Fruit fly (Drosophila melanogaster): ENCODE results near the gene vkg.

vkg gene

dm6 chr2L:4968767-4969166 lies 59.2 kb downstream of the vkg start, which contains the start of the genes Scox and Polr1C:
TSS of gene Scox (minus strand) at chr2L:4968935.
TSS of gene Polr1C (plus strand) at chr2L:4969004.
- no peak for TF ChIP-seq CG17801 (GFP tag; optimal IDR thresholded peaks at IDR 0.05; ENCODE audit: partially characterized antibody)

dm6 chr2L:4967511-4967910 lies 60.5 kb downstream of the vkg start, which contains the start of gene eIF3i:
TSS of gene eIF3i (minus strand) at chr2L:4967775.
- no peak for TF ChIP-seq CG17801 (GFP tag; optimal IDR thresholded peaks at IDR 0.05; ENCODE audit: partially characterized antibody)

dm6 chr2L:4965923-4966322 lies 62.1 kb downstream of the vkg start:
- no peak for TF ChIP-seq CG17801 (GFP tag; optimal IDR thresholded peaks at IDR 0.05; ENCODE audit: partially characterized antibody)

DNA sequence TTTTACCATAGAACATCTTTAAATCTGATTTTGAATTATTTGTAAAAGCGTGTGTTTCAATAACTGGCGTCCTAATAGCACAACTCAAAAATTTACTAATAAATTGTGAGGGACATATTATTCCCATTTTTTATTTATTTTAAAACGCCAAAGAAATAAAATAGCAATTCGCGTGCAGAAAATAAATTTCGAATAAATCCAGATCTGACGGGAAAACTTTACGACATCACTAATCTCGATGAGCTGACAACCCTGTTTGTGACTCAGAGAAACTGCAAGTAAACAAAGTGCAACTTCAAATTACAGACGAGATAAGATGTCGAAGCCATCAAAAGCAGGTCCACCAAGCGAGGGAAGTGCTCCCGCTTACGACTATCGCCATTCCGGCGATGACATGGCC lies 62.6 kb downstream of the vkg start, which contains the start of gene CG34125:
TSS of gene CG34125 (plus strand) at position 254 of the 400 bp plus-strand sequence.
- TF ChIP-seq CG17801 (GFP tag; optimal IDR thresholded peaks at IDR 0.05; ENCODE audit: partially characterized antibody) = peak; percentile 13

Data from ovary, adult (tissue).